Fruit fly (Drosophila melanogaster) whole organism, embryonic: ENCODE data around the gene dls.

Source experiments
- Abd-B ChIP-seq: fragments of 200-800 bp; sonication (Bioruptor generic); optimal IDR thresholded peaks from 2 replicates; lab custom pipeline; 2018; ENCODE audit warnings: missing biosample characterization, mild to moderate bottlenecking, missing genetic modification characterization, moderate library complexity
- Blimp-1 ChIP-seq: fragments of 200-800 bp; sonication (Bioruptor generic); optimal IDR thresholded peaks from 3 replicates; lab custom pipeline; 2018; ENCODE audit warnings: missing biosample characterization, missing genetic modification characterization, mild to moderate bottlenecking, moderate library complexity, missing genetic modification reagents
- CG13624 ChIP-seq: fragments of 200-800 bp; sonication (Bioruptor generic); optimal IDR thresholded peaks from 2 replicates; lab custom pipeline; 2016; ENCODE audit warnings: missing biosample characterization, missing genetic modification characterization
- CG14965 ChIP-seq: fragments of 200-800 bp; sonication (Bioruptor generic); optimal IDR thresholded peaks from 2 replicates; lab custom pipeline; 2016; ENCODE audit warnings: missing biosample characterization, missing genetic modification characterization, borderline replicate concordance
- CG15514 ChIP-seq: fragments of 200-800 bp; sonication (Bioruptor generic); optimal IDR thresholded peaks from 3 replicates; lab custom pipeline; 2017; ENCODE audit warnings: missing biosample characterization, missing genetic modification characterization, mild to moderate bottlenecking, moderate library complexity, missing genetic modification reagents
- CG17186 ChIP-seq: fragments of 200-800 bp; sonication (Bioruptor generic); optimal IDR thresholded peaks from 3 replicates; lab custom pipeline; 2017; ENCODE audit warnings: missing biosample characterization, missing genetic modification reagents, missing genetic modification characterization
- CG3065 ChIP-seq: fragments of 200-800 bp; sonication (Bioruptor generic); optimal IDR thresholded peaks from 2 replicates; lab custom pipeline; 2016; ENCODE audit warnings: missing biosample characterization, missing genetic modification characterization
- CG4282 ChIP-seq: fragments of 200-800 bp; sonication (Bioruptor generic); optimal IDR thresholded peaks from 2 replicates; lab custom pipeline; 2016; ENCODE audit warnings: missing biosample characterization, missing genetic modification characterization
- CG43689 ChIP-seq: fragments of 200-800 bp; sonication (Bioruptor generic); IDR thresholded peaks from 2 replicates; pipeline ENCODE4 v1.3.6; 2022; ENCODE audit warnings: missing biosample characterization, missing genetic modification characterization
- CG4404 ChIP-seq: fragments of 200-800 bp; sonication (Bioruptor generic); IDR thresholded peaks from 2 replicates; pipeline ENCODE4 v1.3.6; 2022; ENCODE audit warnings: missing biosample characterization, missing genetic modification characterization
- CG5245 ChIP-seq: fragments of 200-800 bp; sonication (Bioruptor generic); optimal IDR thresholded peaks from 3 replicates; lab custom pipeline; 2016; ENCODE audit warnings: missing biosample characterization, missing genetic modification characterization
- CG6813 ChIP-seq: fragments of 200-800 bp; sonication (Bioruptor generic); optimal IDR thresholded peaks from 2 replicates; lab custom pipeline; 2017; ENCODE audit warnings: missing biosample characterization, missing genetic modification characterization, mild to moderate bottlenecking, moderate library complexity, missing genetic modification reagents
- CG7963 ChIP-seq: fragments of 200-800 bp; sonication (Bioruptor generic); IDR thresholded peaks from 3 replicates; pipeline ENCODE4 v1.3.6; 2022; ENCODE audit warnings: missing biosample characterization, missing genetic modification characterization; ENCODE audit not compliant: partially characterized antibody
- CG8478 ChIP-seq: fragments of >200 bp; optimal IDR thresholded peaks from 2 replicates; lab custom pipeline; 2018
- CG9797 ChIP-seq: fragments of 200-800 bp; sonication (Bioruptor generic); optimal IDR thresholded peaks from 3 replicates; lab custom pipeline; 2018; ENCODE audit warnings: missing biosample characterization, mild to moderate bottlenecking, missing genetic modification characterization
- Dad ChIP-seq: fragments of 200-800 bp; sonication (Bioruptor generic); optimal IDR thresholded peaks from 3 replicates; lab custom pipeline; 2016; ENCODE audit warnings: missing biosample characterization, missing genetic modification characterization
- Dll ChIP-seq: fragments of 200-800 bp; sonication (Bioruptor generic); IDR thresholded peaks from 4 replicates; pipeline ENCODE4 v1.3.6; 2022; ENCODE audit warnings: missing biosample characterization, missing genetic modification characterization; ENCODE audit not compliant: partially characterized antibody
- Dref ChIP-seq: fragments of 200-800 bp; sonication (Bioruptor generic); IDR thresholded peaks from 2 replicates; pipeline ENCODE4 v1.3.6; 2022; ENCODE audit warnings: missing biosample characterization, missing genetic modification characterization
- Drgx ChIP-seq: fragments of 200-800 bp; sonication (Bioruptor generic); IDR thresholded peaks from 2 replicates; pipeline ENCODE4 v1.3.6; 2022; ENCODE audit warnings: missing biosample characterization, missing genetic modification characterization
- Ets65A ChIP-seq: fragments of 200-800 bp; sonication (Bioruptor generic); peaks from one replicate; lab custom pipeline; 2016; ENCODE audit warnings: missing biosample characterization, missing genetic modification characterization
- Fer3 ChIP-seq: fragments of 200-800 bp; sonication (Bioruptor generic); optimal IDR thresholded peaks from 2 replicates; lab custom pipeline; 2018; ENCODE audit warnings: missing biosample characterization, mild to moderate bottlenecking, missing genetic modification characterization, moderate library complexity
- Gsc ChIP-seq: fragments of 200-800 bp; sonication (Bioruptor generic); IDR thresholded peaks from 2 replicates; pipeline ENCODE4 v1.3.6; 2022; ENCODE audit warnings: missing biosample characterization, missing genetic modification characterization
- HHEX ChIP-seq: fragments of 200-800 bp; sonication (Bioruptor generic); optimal IDR thresholded peaks from 3 replicates; lab custom pipeline; 2017; ENCODE audit warnings: missing biosample characterization, mild to moderate bottlenecking, missing genetic modification characterization, missing genetic modification reagents
- HmgZ ChIP-seq: fragments of 200-800 bp; sonication (Bioruptor generic); optimal IDR thresholded peaks from 2 replicates; lab custom pipeline; 2018; ENCODE audit warnings: missing biosample characterization, mild to moderate bottlenecking, missing genetic modification characterization
- Lhr ChIP-seq: fragments of 200-800 bp; sonication (Bioruptor generic); optimal IDR thresholded peaks from 3 replicates; lab custom pipeline; 2017; ENCODE audit warnings: mild to moderate bottlenecking, missing biosample characterization, missing genetic modification reagents, missing genetic modification characterization
- Lpt ChIP-seq: fragments of >200 bp; optimal IDR thresholded peaks from 2 replicates; lab custom pipeline; 2018; ENCODE audit warnings: missing biosample characterization, missing genetic modification characterization
- MESR4 ChIP-seq: fragments of 200-800 bp; sonication (Bioruptor generic); optimal IDR thresholded peaks from 2 replicates; lab custom pipeline; 2018; ENCODE audit warnings: missing biosample characterization, mild to moderate bottlenecking, missing genetic modification characterization, moderate library complexity
- Meics ChIP-seq: fragments of 200-800 bp; sonication (Bioruptor generic); optimal IDR thresholded peaks from 2 replicates; lab custom pipeline; 2017; ENCODE audit warnings: missing biosample characterization, mild to moderate bottlenecking, missing genetic modification characterization
- Nf-YA ChIP-seq: fragments of 200-800 bp; sonication (Bioruptor generic); IDR thresholded peaks from 2 replicates; pipeline ENCODE4 v1.3.6; 2022; ENCODE audit warnings: missing biosample characterization, missing genetic modification characterization
- Spps ChIP-seq: fragments of 200-800 bp; sonication (Bioruptor generic); optimal IDR thresholded peaks from 2 replicates; lab custom pipeline; 2018; ENCODE audit warnings: missing biosample characterization, mild to moderate bottlenecking, missing genetic modification characterization
- TFAM ChIP-seq: fragments of 200-800 bp; sonication (Bioruptor generic); optimal IDR thresholded peaks from 2 replicates; lab custom pipeline; 2017; ENCODE audit warnings: missing biosample characterization, missing genetic modification characterization, inconsistent platforms
- bsh ChIP-seq, 2 experiments: fragments of 200-800 bp; sonication (Bioruptor generic); optimal IDR thresholded peaks; 2 replicates each; lab custom pipeline; 2017 to 2018; ENCODE audit warnings: mild to moderate bottlenecking in 2 of 2, missing biosample characterization in 2 of 2, missing genetic modification characterization in 2 of 2, moderate library complexity in 1 of 2
- dysf ChIP-seq: fragments of 200-800 bp; sonication (Bioruptor generic); IDR thresholded peaks from 3 replicates; pipeline ENCODE4 v1.3.6; 2022; ENCODE audit warnings: missing biosample characterization, missing genetic modification characterization
- hb ChIP-seq: fragments of 200-800 bp; sonication (Bioruptor generic); IDR thresholded peaks from 3 replicates; pipeline ENCODE4 v1.3.6; 2022; ENCODE audit warnings: missing biosample characterization, missing genetic modification characterization; ENCODE audit not compliant: partially characterized antibody
- ken ChIP-seq: fragments of 200-800 bp; sonication (Bioruptor generic); IDR thresholded peaks from 3 replicates; pipeline ENCODE4 v1.3.6; 2022; ENCODE audit warnings: missing biosample characterization, missing genetic modification characterization
- lov ChIP-seq, 2 experiments: fragments of 200-800 bp in 1 of 2; fragments of >200 bp in 1 of 2; sonication (Bioruptor generic) in 1 of 2; IDR thresholded peaks in 1 of 2; optimal IDR thresholded peaks in 1 of 2; 2 replicates in 1 of 2; 3 replicates in 1 of 2; pipeline versions ENCODE4 v1.3.6 to Lab custom; 2017 to 2022; ENCODE audit warnings: missing biosample characterization in 1 of 2, missing genetic modification characterization in 1 of 2
- nom ChIP-seq: fragments of 200-800 bp; sonication (Bioruptor generic); optimal IDR thresholded peaks from 2 replicates; lab custom pipeline; 2017; ENCODE audit warnings: missing biosample characterization, missing genetic modification characterization, mild to moderate bottlenecking, moderate library complexity, missing genetic modification reagents
- otp ChIP-seq: fragments of 200-800 bp; sonication (Bioruptor generic); IDR thresholded peaks from 3 replicates; pipeline ENCODE4, ENCODE4 v1.3.6; 2022; ENCODE audit warnings: missing biosample characterization, missing genetic modification characterization
- run ChIP-seq: fragments of 200-800 bp; sonication (Bioruptor generic); optimal IDR thresholded peaks from 3 replicates; lab custom pipeline; 2018; ENCODE audit warnings: missing biosample characterization, mild to moderate bottlenecking, missing genetic modification characterization
- sc ChIP-seq, 3 experiments: fragments of >200 bp in 2 of 3; fragments of 200-800 bp in 1 of 3; sonication (Bioruptor generic) in 1 of 3; optimal IDR thresholded peaks; 2 replicates in 2 of 3; 3 replicates in 1 of 3; lab custom pipeline; 2017; ENCODE audit warnings: mild to moderate bottlenecking in 1 of 3, missing biosample characterization in 1 of 3, missing genetic modification characterization in 1 of 3, missing genetic modification reagents in 1 of 3
- schlank ChIP-seq: fragments of 200-800 bp; sonication (Bioruptor generic); optimal IDR thresholded peaks from 2 replicates; lab custom pipeline; 2018; ENCODE audit warnings: missing biosample characterization, mild to moderate bottlenecking, missing genetic modification characterization
- sim ChIP-seq: fragments of 200-800 bp; sonication (Bioruptor generic); IDR thresholded peaks from 2 replicates; pipeline ENCODE4 v1.3.6; 2022; ENCODE audit warnings: missing biosample characterization, missing genetic modification characterization
- sisA ChIP-seq: fragments of 200-800 bp; sonication (Bioruptor generic); IDR thresholded peaks from 2 replicates; pipeline ENCODE4 v1.3.6; 2022; ENCODE audit warnings: missing biosample characterization, missing genetic modification characterization
- slp2 ChIP-seq: fragments of 200-800 bp; sonication (Bioruptor generic); optimal IDR thresholded peaks from 2 replicates; lab custom pipeline; 2016; ENCODE audit warnings: missing biosample characterization, missing genetic modification characterization
- trem ChIP-seq: fragments of 200-800 bp; optimal IDR thresholded peaks from 3 replicates; lab custom pipeline; 2019; ENCODE audit warnings: missing biosample characterization, mild to moderate bottlenecking, missing genetic modification characterization, moderate library complexity
- vfl ChIP-seq: fragments of 200-800 bp; sonication (Bioruptor generic); optimal IDR thresholded peaks from 2 replicates; lab custom pipeline; 2016; ENCODE audit warnings: missing biosample characterization, missing genetic modification characterization
- yki ChIP-seq: fragments of >200 bp; optimal IDR thresholded peaks from 3 replicates; lab custom pipeline; 2018
- z ChIP-seq: fragments of 200-800 bp; sonication (Bioruptor generic); IDR thresholded peaks from 3 replicates; pipeline ENCODE4 v1.3.6; 2022; ENCODE audit warnings: missing biosample characterization, missing genetic modification characterization
- zfh1 ChIP-seq: fragments of 200-800 bp; sonication (Bioruptor generic); IDR thresholded peaks from 3 replicates; pipeline ENCODE4 v1.3.6; 2022; ENCODE audit warnings: missing biosample characterization, missing genetic modification characterization

dls gene

dm6 chr3L:16160420-16161069, 40.6 kb upstream of the dls start (continued):
- no peak for TF ChIP-seq vfl (GFP tag; lab: Kevin White, UChicago)
- no peak for TF ChIP-seq otp (GFP tag; lab: Robert Waterston, UW)
- no peak for TF ChIP-seq CG6813 (GFP tag; lab: Kevin White, UChicago)
- TF ChIP-seq Dll (GFP tag; lab: Robert Waterston, UW), result no peak
- no peak for TF ChIP-seq hb (GFP tag; lab: Robert Waterston, UW)
- TF ChIP-seq Abd-B (GFP tag; lab: Kevin White, UChicago), result peak; percentile 66
- peak; percentile 48 for TF ChIP-seq CG5245
- no peak for TF ChIP-seq CG7963 (GFP tag; lab: Robert Waterston, UW)
- TF ChIP-seq Blimp-1 (GFP tag; lab: Kevin White, UChicago), result peak; percentile 63
- no peak for TF ChIP-seq z (GFP tag; lab: Robert Waterston, UW)
- peak; percentile 10; the same call in 1 of the 2 replicates for TF ChIP-seq CG4404 (GFP tag; lab: Robert Waterston, UW)
- TF ChIP-seq trem (tag; lab: Kevin White, UChicago), result no peak
- TF ChIP-seq Lhr, result peak; percentile 1
- TF ChIP-seq CG13624 (GFP tag; lab: Kevin White, UChicago), result peak; percentile 49
- TF ChIP-seq CG43689, result no peak
- TF ChIP-seq ken (GFP tag; lab: Robert Waterston, UW), result 0 out of 3 replicates have a peak, but pooled peaks have one; percentile 29
- TF ChIP-seq TFAM (GFP tag; lab: Kevin White, UChicago), result no peak
- TF ChIP-seq CG3065 (GFP tag; lab: Kevin White, UChicago), result no peak
- no peak for TF ChIP-seq CG17186 (GFP tag; lab: Kevin White, UChicago)
- no peak for TF ChIP-seq Dad
- TF ChIP-seq HmgZ, result peak; percentile 59
- TF ChIP-seq Lpt (GFP tag; lab: Kevin White, UChicago), result no peak
- TF ChIP-seq slp2 (GFP tag; lab: Kevin White, UChicago), result peak; percentile 45
- TF ChIP-seq Spps (tag; lab: Kevin White, UChicago), result no peak
- peak; percentile 48; the same call in 1 of the 2 replicates for TF ChIP-seq sisA (GFP tag; lab: Robert Waterston, UW)
- TF ChIP-seq sc (optimal IDR thresholded peaks at IDR 0.05; lab: Kevin White, UChicago), result no peak
- peak; percentile 39 for TF ChIP-seq sc (GFP tag; optimal IDR thresholded peaks at IDR 0.05; lab: Kevin White, UChicago)
- TF ChIP-seq CG8478 (lab: Kevin White, UChicago), result no peak
- peak; percentile 68 for TF ChIP-seq HHEX (GFP tag; lab: Kevin White, UChicago)
- TF ChIP-seq Dref, result no peak
- TF ChIP-seq Meics, result peak; percentile 71
- no peak for TF ChIP-seq CG4282 (GFP tag; lab: Kevin White, UChicago)
- no peak for TF ChIP-seq yki (lab: Kevin White, UChicago)
- TF ChIP-seq bsh (GFP tag; optimal IDR thresholded peaks at IDR 0.05; lab: Kevin White, UChicago), result peak in 1 of 2 experiments; percentile 64
- peak; percentile 44 for TF ChIP-seq CG15514
- peak; percentile 72 for TF ChIP-seq Fer3 (tag; lab: Kevin White, UChicago)
- TF ChIP-seq CG14965 (GFP tag; lab: Kevin White, UChicago), result no peak
- no peak for TF ChIP-seq zfh1 (GFP tag; lab: Robert Waterston, UW)
- TF ChIP-seq MESR4 (GFP tag; lab: Kevin White, UChicago), result no peak
- TF ChIP-seq lov (optimal IDR thresholded peaks at IDR 0.05; lab: Kevin White, UChicago), result no peak
- no peak for TF ChIP-seq lov (GFP tag; IDR thresholded peaks at IDR 0.05; lab: Robert Waterston, UW)
- peak; percentile 78; the same call in 2 of the 3 replicates for TF ChIP-seq dysf (GFP tag; lab: Robert Waterston, UW)
- TF ChIP-seq Ets65A (GFP tag; lab: Kevin White, UChicago), result peak; percentile 96
- TF ChIP-seq sim, result no peak
- peak; percentile 55 for TF ChIP-seq schlank (tag; lab: Kevin White, UChicago)
- no peak for TF ChIP-seq Gsc (GFP tag; lab: Robert Waterston, UW)
- TF ChIP-seq run, result peak; percentile 4
- TF ChIP-seq Nf-YA, result no peak
- no peak for TF ChIP-seq Drgx (GFP tag; lab: Robert Waterston, UW)
- TF ChIP-seq CG9797, result no peak
- no peak for TF ChIP-seq nom (GFP tag; lab: Kevin White, UChicago)
